Worm (Caenorhabditis elegans): ENCODE measurements around the gene srd-11.

The srd-11 gene

DNA sequence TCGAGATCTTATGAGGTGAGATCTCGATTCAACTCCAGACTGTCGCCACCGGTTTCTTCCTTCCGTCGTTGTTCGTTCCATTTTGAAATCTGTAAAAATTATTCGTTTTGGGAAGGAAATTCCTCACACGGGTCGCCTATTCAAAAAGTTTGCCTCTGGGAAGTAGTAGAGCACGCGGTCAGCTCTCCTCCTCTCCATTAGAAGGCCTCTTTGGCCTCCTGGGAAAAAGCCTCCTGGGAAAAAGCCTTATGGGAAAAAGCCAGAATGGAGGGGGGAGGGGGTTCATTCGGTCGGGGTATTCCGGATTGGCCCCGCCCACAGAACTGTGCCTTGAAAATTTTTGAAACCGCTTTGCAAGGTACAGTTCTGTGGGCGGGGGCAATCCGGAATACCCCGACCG is 28.0 kb upstream of the srd-11 start:
- TF ChIP-seq blmp-1 (tag; optimal IDR thresholded peaks at IDR 0.05) (no peak), bed-3 (GFP tag; optimal IDR thresholded peaks at IDR 0.05) (no peak), unc-120 (tag; optimal IDR thresholded peaks at IDR 0.05; ENCODE audit: poor library complexity, severe bottlenecking) (no peak), nhr-12 (tag; optimal IDR thresholded peaks at IDR 0.05) (no peak), elt-1 (tag; optimal IDR thresholded peaks at IDR 0.05; ENCODE audit: borderline replicate concordance, insufficient read depth) (no peak), nhr-237 (tag; optimal IDR thresholded peaks at IDR 0.05) (no peak), ceh-39 (tag; optimal IDR thresholded peaks at IDR 0.05) (no peak), sem-2 (GFP tag; optimal IDR thresholded peaks at IDR 0.05) (no peak), ces-1 (GFP tag; optimal IDR thresholded peaks at IDR 0.05) (no peak), snpc-4 (tag; optimal IDR thresholded peaks at IDR 0.05) (no peak), hlh-1 (tag; optimal IDR thresholded peaks at IDR 0.05) (no peak), nhr-2 (tag; optimal IDR thresholded peaks at IDR 0.05) (no peak)

DNA sequence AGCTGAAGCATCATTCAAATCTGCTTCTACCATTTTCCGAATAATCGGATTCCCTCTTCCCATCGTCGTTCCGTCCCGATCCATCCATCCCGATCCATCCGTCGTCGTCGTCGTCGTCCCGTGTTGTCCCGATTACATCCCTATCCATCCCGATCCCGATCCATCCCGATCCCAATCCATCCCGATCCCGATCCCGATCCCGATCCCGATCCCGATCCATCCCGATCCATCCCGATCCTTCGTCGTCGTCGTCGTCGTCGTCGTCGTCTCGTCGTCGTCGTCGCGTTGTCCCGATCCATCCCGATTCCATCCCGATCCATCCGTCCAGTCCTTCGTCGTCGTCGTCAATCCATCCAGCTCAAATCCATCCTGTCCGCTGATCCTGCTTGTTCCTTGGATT is 27.5 kb upstream of the srd-11 start:
- TF ChIP-seq nhr-12 (tag; optimal IDR thresholded peaks at IDR 0.05) (no peak), lin-13 (tag; optimal IDR thresholded peaks at IDR 0.05) (no peak), hlh-1 (tag; optimal IDR thresholded peaks at IDR 0.05) (no peak), ceh-83 (GFP tag; optimal IDR thresholded peaks at IDR 0.05) (no peak), unc-120 (tag; optimal IDR thresholded peaks at IDR 0.05; ENCODE audit: poor library complexity, severe bottlenecking) (no peak), zip-8 (tag; optimal IDR thresholded peaks at IDR 0.05) (no peak), ceh-43 (GFP tag; optimal IDR thresholded peaks at IDR 0.05) (no peak), lsy-2 (tag; optimal IDR thresholded peaks at IDR 0.05) (no peak), blmp-1 (tag; optimal IDR thresholded peaks at IDR 0.05) (no peak), flh-1 (GFP tag; optimal IDR thresholded peaks at IDR 0.05) (no peak), nhr-28 (tag; optimal IDR thresholded peaks at IDR 0.05) (no peak), sem-2 (GFP tag; optimal IDR thresholded peaks at IDR 0.05) (no peak), cnd-1 (tag; optimal IDR thresholded peaks at IDR 0.05) (no peak), nhr-76 (tag; optimal IDR thresholded peaks at IDR 0.05) (no peak), unc-39 (tag; optimal IDR thresholded peaks at IDR 0.05) (no peak), bed-3 (GFP tag; optimal IDR thresholded peaks at IDR 0.05) (no peak), mep-1 (tag; optimal IDR thresholded peaks at IDR 0.05) (no peak), ztf-11 (tag; optimal IDR thresholded peaks at IDR 0.05) (no peak), mls-2 (tag; optimal IDR thresholded peaks at IDR 0.05) (no peak), nhr-237 (tag; optimal IDR thresholded peaks at IDR 0.05) (no peak)

DNA sequence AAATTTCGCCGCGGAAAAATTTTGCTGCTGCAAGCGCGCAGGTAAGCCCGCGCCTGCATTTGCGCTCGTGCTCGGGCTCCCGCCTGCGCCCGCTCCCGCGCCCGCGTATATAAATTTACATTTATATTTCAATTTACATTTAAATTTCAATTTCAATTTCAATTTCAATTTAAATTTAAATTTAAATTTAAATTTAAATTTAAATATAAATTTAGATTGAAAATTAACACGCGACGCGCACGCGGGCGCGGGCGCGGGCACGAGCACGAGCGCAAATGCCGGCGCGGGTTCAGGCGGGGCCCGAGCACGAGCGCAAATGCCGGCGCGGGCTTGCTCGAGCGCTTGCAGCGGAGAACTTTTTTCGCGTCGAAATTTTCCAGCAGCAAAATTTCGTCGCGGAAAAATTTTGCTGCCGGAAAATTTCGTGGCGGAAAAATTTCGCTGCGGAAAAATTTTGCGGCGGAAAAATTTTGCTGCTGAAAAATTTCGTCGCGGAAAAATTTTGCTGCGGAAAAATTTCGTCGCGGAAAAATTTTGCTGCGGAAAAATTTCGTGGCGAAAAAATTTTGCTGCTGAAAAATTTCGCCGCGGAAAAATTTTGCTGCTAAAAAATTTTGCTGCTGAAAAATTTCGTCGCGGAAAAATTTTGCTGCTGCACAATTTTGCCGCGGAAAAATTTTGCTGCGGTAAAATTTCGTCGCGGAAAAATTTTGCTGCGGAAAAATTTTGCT is 26.4 kb upstream of the srd-11 start:
- TF ChIP-seq drap-1 (GFP tag; optimal IDR thresholded peaks at IDR 0.05) (no peak), blmp-1 (tag; optimal IDR thresholded peaks at IDR 0.05) (no peak), elt-3 (tag; optimal IDR thresholded peaks at IDR 0.05) (no peak), ceh-39 (tag; optimal IDR thresholded peaks at IDR 0.05) (no peak), sptf-1 (tag; optimal IDR thresholded peaks at IDR 0.05) (peak; percentile 62), nhr-76 (tag; optimal IDR thresholded peaks at IDR 0.05) (no peak), mab-5 (tag; optimal IDR thresholded peaks at IDR 0.05) (no peak)

DNA sequence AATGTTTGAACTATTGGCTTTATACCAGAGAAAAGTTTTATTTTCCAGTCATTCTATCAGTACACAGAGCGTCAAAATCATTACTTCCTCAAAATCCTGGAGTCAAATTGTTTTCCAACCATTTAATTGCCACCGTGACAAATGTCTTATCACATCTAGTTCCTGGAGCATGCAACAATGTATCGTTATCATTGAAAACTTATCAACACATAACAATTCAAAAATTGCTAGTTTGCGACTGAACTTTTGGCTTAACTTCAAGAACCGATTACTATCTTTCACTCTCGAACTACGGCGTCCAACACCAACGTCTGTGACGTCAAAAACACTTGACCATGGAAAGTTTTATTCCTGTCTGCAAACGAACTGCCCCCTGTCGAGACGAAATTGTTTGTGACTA is 18.4 kb upstream of the srd-11 start:
- TF ChIP-seq lin-13 (tag; optimal IDR thresholded peaks at IDR 0.05) (no peak), elt-3 (tag; optimal IDR thresholded peaks at IDR 0.05) (no peak), nhr-76 (tag; optimal IDR thresholded peaks at IDR 0.05) (no peak), sem-2 (GFP tag; optimal IDR thresholded peaks at IDR 0.05) (no peak), bed-3 (GFP tag; optimal IDR thresholded peaks at IDR 0.05) (no peak), mep-1 (tag; optimal IDR thresholded peaks at IDR 0.05) (no peak), blmp-1 (tag; optimal IDR thresholded peaks at IDR 0.05) (no peak), nhr-28 (tag; optimal IDR thresholded peaks at IDR 0.05) (no peak), cnd-1 (tag; optimal IDR thresholded peaks at IDR 0.05) (no peak), ces-1 (GFP tag; optimal IDR thresholded peaks at IDR 0.05) (no peak), elt-1 (tag; optimal IDR thresholded peaks at IDR 0.05; ENCODE audit: borderline replicate concordance, insufficient read depth) (no peak), pha-4 (tag; optimal IDR thresholded peaks at IDR 0.05) (no peak)

DNA sequence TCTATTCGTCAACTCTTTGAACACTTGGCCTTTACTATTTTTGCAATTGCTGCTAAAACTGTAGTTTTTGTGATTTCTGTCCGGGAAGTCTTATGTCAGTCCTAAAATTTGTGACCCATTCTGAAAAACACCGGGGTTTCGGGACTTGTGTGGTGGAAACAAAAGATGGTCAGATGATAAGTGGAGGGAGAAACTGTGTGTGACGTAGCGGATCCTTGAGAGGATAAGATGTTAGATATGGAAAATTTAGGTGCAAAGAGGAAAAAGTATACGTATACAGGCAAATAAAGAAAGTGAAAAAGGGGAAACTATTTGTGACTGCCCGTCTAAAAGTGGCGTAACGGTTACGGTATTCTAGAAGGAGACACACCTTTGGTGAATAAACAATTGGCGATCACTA is 16.8 kb upstream of the srd-11 start:
- TF ChIP-seq lsy-2 (tag; optimal IDR thresholded peaks at IDR 0.05): no peak
- peak; percentile 71 for TF ChIP-seq elt-1 (tag; optimal IDR thresholded peaks at IDR 0.05; ENCODE audit: borderline replicate concordance, insufficient read depth)
